Worm (Caenorhabditis elegans) whole organism, early embryonic: ENCODE results near the gene C16A3.2.

Experiments used
- B0310.2 ChIP-seq: sonication (generic microtip); optimal IDR thresholded peaks from 2 replicates; lab custom pipeline; 2016; ENCODE audit warnings: mild to moderate bottlenecking, missing genetic modification characterization, missing compliant biosample characterization
- F13C5.2 ChIP-seq: sonication (generic microtip); optimal IDR thresholded peaks from 2 replicates; lab custom pipeline; 2017; ENCODE audit warnings: mild to moderate bottlenecking, missing genetic modification characterization, inconsistent platforms, missing compliant biosample characterization
- ama-1 ChIP-seq: fragments of 150-350 bp; optimal IDR thresholded peaks from 2 replicates; lab custom pipeline; 2014
- ceh-13 ChIP-seq: fragments of 200-800 bp; sonication (Bioruptor generic); optimal IDR thresholded peaks from 2 replicates; lab custom pipeline; 2018; ENCODE audit warnings: mild to moderate bottlenecking, missing genetic modification characterization, missing compliant biosample characterization
- ceh-36 ChIP-seq: sonication (generic microtip); optimal IDR thresholded peaks from 2 replicates; lab custom pipeline; 2016; ENCODE audit warnings: missing genetic modification characterization, inconsistent platforms, missing compliant biosample characterization
- ets-7 ChIP-seq: sonication (generic microtip); optimal IDR thresholded peaks from 2 replicates; lab custom pipeline; 2016; ENCODE audit warnings: missing genotype, missing genetic modification characterization, missing compliant biosample characterization
- flt-1 ChIP-seq: fragments of 200-800 bp; sonication (Bioruptor generic); IDR thresholded peaks from 2 replicates; pipeline ENCODE4 v1.3.6; 2022; ENCODE audit warnings: missing genetic modification characterization, missing compliant biosample characterization
- hmg-4 ChIP-seq: fragments of 200-800 bp; sonication (Bioruptor generic); optimal IDR thresholded peaks from 2 replicates; lab custom pipeline; 2018; ENCODE audit warnings: mild to moderate bottlenecking, missing genetic modification characterization, missing compliant biosample characterization
- scrt-1 ChIP-seq: fragments of 200-800 bp; sonication (Bioruptor generic); IDR thresholded peaks from 2 replicates; pipeline ENCODE4 v1.3.6; 2022; ENCODE audit warnings: missing genetic modification characterization, missing compliant biosample characterization
- sea-1 ChIP-seq: fragments of 200-800 bp; sonication (Bioruptor generic); conservative IDR thresholded peaks from 2 replicates; pipeline ENCODE4 v1.3.6; 2022; ENCODE audit warnings: missing genetic modification characterization, missing compliant biosample characterization
- tra-4 ChIP-seq: sonication (generic microtip); optimal IDR thresholded peaks from 2 replicates; lab custom pipeline; 2017; ENCODE audit warnings: missing genetic modification characterization, missing compliant biosample characterization

DNA sequence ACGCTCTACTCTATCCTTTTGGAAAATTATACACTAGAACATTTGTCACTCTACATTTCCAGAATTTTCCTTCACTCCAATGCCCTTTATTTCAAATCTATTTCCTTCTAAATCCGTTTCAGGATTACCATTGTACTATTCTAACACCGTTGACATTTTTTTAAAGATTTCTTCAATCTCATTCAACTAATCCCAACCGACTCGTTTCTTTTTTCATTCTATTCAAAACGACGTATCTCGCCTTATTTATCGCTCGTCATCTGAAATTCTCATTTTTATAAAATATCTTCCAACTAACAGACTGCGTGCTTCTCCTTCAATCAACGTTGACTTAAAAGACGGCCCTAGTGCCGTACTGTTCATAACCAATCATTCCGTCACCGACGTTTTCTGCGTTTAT is 36.5 kb upstream of the C16A3.2 start, which contains the start of gene akap-1:
- TF ChIP-seq tra-4 (tag; lab: Kevin White, UChicago) = no peak
- no peak for TF ChIP-seq flt-1 (GFP tag; lab: Robert Waterston, UW)
- TF ChIP-seq B0310.2 (tag; lab: Kevin White, UChicago) = no peak
- no peak for TF ChIP-seq scrt-1 (GFP tag; lab: Robert Waterston, UW)
- TF ChIP-seq hmg-4 (GFP tag; lab: Kevin White, UChicago) = no peak
- no peak for TF ChIP-seq sea-1
- TF ChIP-seq ama-1 (lab: Kevin White, UChicago) = no peak
- no peak for TF ChIP-seq ceh-36 (tag; lab: Kevin White, UChicago)
- TF ChIP-seq ets-7 (tag; lab: Kevin White, UChicago) = no peak
- TF ChIP-seq ceh-13 (GFP tag; lab: Kevin White, UChicago) = no peak
- no peak for TF ChIP-seq F13C5.2 (tag; lab: Kevin White, UChicago)
